Worm (Caenorhabditis elegans) whole organism, L1 larva: ENCODE data around the gene rab-1.

Source experiments
- C04F5.9 ChIP-seq: sonication (generic microtip); optimal IDR thresholded peaks from 2 replicates; lab custom pipeline; 2016; ENCODE audit warnings: missing genetic modification characterization, missing compliant biosample characterization
- C16A3.4 ChIP-seq: fragments of 150-350 bp; optimal IDR thresholded peaks from 2 replicates; lab custom pipeline; 2014; ENCODE audit warnings: missing biosample characterization, missing genetic modification characterization
- alr-1 ChIP-seq: fragments of 200-800 bp; sonication (Bioruptor generic); optimal IDR thresholded peaks from 2 replicates; lab custom pipeline; 2018; ENCODE audit warnings: borderline replicate concordance, mild to moderate bottlenecking, missing genetic modification characterization, missing compliant biosample characterization
- ama-1 ChIP-seq: fragments of 150-350 bp; optimal IDR thresholded peaks from 2 replicates; lab custom pipeline; 2014
- ceh-82 ChIP-seq, 3 experiments: fragments of 150-350 bp in 1 of 3; sonication (generic microtip) in 2 of 3; optimal IDR thresholded peaks; 2 replicates each; lab custom pipeline; 2014 to 2017; ENCODE audit warnings: missing biosample characterization in 3 of 3, missing genetic modification characterization in 3 of 3
- dpl-1 ChIP-seq, 3 experiments: fragments of 150-350 bp in 2 of 3; sonication (generic microtip) in 1 of 3; optimal IDR thresholded peaks; 2 replicates each; lab custom pipeline; 2014 to 2017; ENCODE audit warnings: missing biosample characterization in 3 of 3, missing genetic modification characterization in 3 of 3, missing genetic modification reagents in 3 of 3
- efl-1 ChIP-seq, 4 experiments: fragments of 150-350 bp; optimal IDR thresholded peaks in 3 of 4; peaks in 1 of 4; 1 replicate in 1 of 4; 2 replicates in 3 of 4; lab custom pipeline; 2014; ENCODE audit warnings: missing biosample characterization in 2 of 4, missing genetic modification characterization in 2 of 4, missing genetic modification reagents in 2 of 4
- efl-3 ChIP-seq: fragments of 200-800 bp; sonication (Bioruptor generic); optimal IDR thresholded peaks from 2 replicates; lab custom pipeline; 2018; ENCODE audit warnings: mild to moderate bottlenecking, missing genetic modification characterization, missing compliant biosample characterization
- egl-27 ChIP-seq, 2 experiments: fragments of 150-350 bp in 1 of 2; sonication (generic microtip); optimal IDR thresholded peaks; 3 replicates each; lab custom pipeline; 2017 to 2018; ENCODE audit warnings: missing biosample characterization in 2 of 2, missing genetic modification characterization in 2 of 2, missing genetic modification reagents in 2 of 2
- elt-2 ChIP-seq: sonication (generic microtip); optimal IDR thresholded peaks from 2 replicates; lab custom pipeline; 2016; ENCODE audit warnings: missing genetic modification characterization, mild to moderate bottlenecking, inconsistent platforms, missing compliant biosample characterization, missing genetic modification reagents
- fkh-8 ChIP-seq: sonication (generic microtip); optimal IDR thresholded peaks from 2 replicates; lab custom pipeline; 2016; ENCODE audit warnings: mild to moderate bottlenecking, missing genetic modification characterization, missing compliant biosample characterization
- fos-1 ChIP-seq: fragments of 150-350 bp; optimal IDR thresholded peaks from 2 replicates; lab custom pipeline; 2014; ENCODE audit warnings: missing biosample characterization, missing genetic modification characterization
- grh-1 ChIP-seq: fragments of 200-800 bp; sonication (Bioruptor generic); IDR thresholded peaks from 2 replicates; pipeline ENCODE4 v1.3.6; 2022; ENCODE audit warnings: missing genetic modification reagents, missing genetic modification characterization, missing compliant biosample characterization
- hpl-2 ChIP-seq: fragments of 150-350 bp; optimal IDR thresholded peaks from 2 replicates; lab custom pipeline; 2014; ENCODE audit warnings: missing biosample characterization, missing genetic modification reagents, missing genetic modification characterization
- irx-1 ChIP-seq: sonication (generic microtip); optimal IDR thresholded peaks from 2 replicates; lab custom pipeline; 2016; ENCODE audit warnings: missing genetic modification characterization, missing compliant biosample characterization
- lin-14 ChIP-seq: fragments of 200-800 bp; sonication (Bioruptor generic); optimal IDR thresholded peaks from 2 replicates; lab custom pipeline; 2018; ENCODE audit warnings: mild to moderate bottlenecking, missing genetic modification characterization, moderate library complexity, missing compliant biosample characterization
- lir-3 ChIP-seq: sonication (generic microtip); optimal IDR thresholded peaks from 2 replicates; lab custom pipeline; 2016; ENCODE audit warnings: mild to moderate bottlenecking, missing genetic modification characterization, moderate library complexity, missing compliant biosample characterization; ENCODE audit not compliant: poor library complexity
- lsy-2 ChIP-seq, 2 experiments: fragments of 150-350 bp; optimal IDR thresholded peaks; 2 replicates each; lab custom pipeline; 2014; ENCODE audit warnings: missing biosample characterization in 2 of 2, missing genetic modification characterization in 2 of 2
- mab-9 ChIP-seq: fragments of 200-800 bp; sonication (Bioruptor generic); IDR thresholded peaks from 2 replicates; pipeline ENCODE4 v1.3.6; 2022; ENCODE audit warnings: missing genetic modification reagents, missing genetic modification characterization, missing compliant biosample characterization
- mdl-1 ChIP-seq, 2 experiments: fragments of 150-350 bp; optimal IDR thresholded peaks; 2 replicates each; lab custom pipeline; 2014 to 2017; ENCODE audit warnings: missing biosample characterization in 2 of 2, missing genetic modification characterization in 2 of 2, inconsistent platforms in 1 of 2
- mef-2 ChIP-seq: fragments of 150-350 bp; optimal IDR thresholded peaks from 2 replicates; lab custom pipeline; 2014; ENCODE audit warnings: missing biosample characterization, missing genetic modification characterization
- mep-1 ChIP-seq: fragments of 150-350 bp; optimal IDR thresholded peaks from 2 replicates; lab custom pipeline; 2014; ENCODE audit warnings: missing biosample characterization, missing genetic modification characterization
- nhr-12 ChIP-seq: sonication (generic microtip); optimal IDR thresholded peaks from 2 replicates; lab custom pipeline; 2017; ENCODE audit warnings: missing biosample characterization, missing genetic modification characterization
- nhr-19 ChIP-seq: fragments of 200-800 bp; sonication (Bioruptor generic); conservative IDR thresholded peaks from 2 replicates; pipeline ENCODE4 v1.3.6; 2022; ENCODE audit warnings: missing genetic modification characterization, missing compliant biosample characterization
- nhr-71 ChIP-seq: sonication (generic microtip); optimal IDR thresholded peaks from 2 replicates; lab custom pipeline; 2016; ENCODE audit warnings: mild to moderate bottlenecking, missing genetic modification characterization, moderate library complexity, missing compliant biosample characterization
- nhr-84 ChIP-seq: sonication (generic microtip); optimal IDR thresholded peaks from 2 replicates; lab custom pipeline; 2017; ENCODE audit warnings: missing biosample characterization, missing genetic modification characterization
- nhr-85 ChIP-seq: sonication (generic microtip); peaks from one replicate; lab custom pipeline; 2016; ENCODE audit warnings: missing genetic modification characterization, inconsistent platforms, missing compliant biosample characterization
- nhr-90 ChIP-seq: sonication (generic microtip); optimal IDR thresholded peaks from 2 replicates; lab custom pipeline; 2016; ENCODE audit warnings: mild to moderate bottlenecking, missing genetic modification characterization, missing compliant biosample characterization; ENCODE audit not compliant: poor library complexity
- pqm-1 ChIP-seq: sonication (generic microtip); optimal IDR thresholded peaks from 3 replicates; lab custom pipeline; 2017; ENCODE audit warnings: missing biosample characterization, missing genetic modification characterization
- rnt-1 ChIP-seq: sonication (generic microtip); optimal IDR thresholded peaks from 2 replicates; lab custom pipeline; 2016; ENCODE audit warnings: mild to moderate bottlenecking, missing genetic modification characterization, moderate library complexity, missing compliant biosample characterization
- sox-4 ChIP-seq: sonication (generic microtip); optimal IDR thresholded peaks from 2 replicates; lab custom pipeline; 2016; ENCODE audit warnings: missing genetic modification characterization, missing compliant biosample characterization
- sptf-1 ChIP-seq: fragments of 150-350 bp; optimal IDR thresholded peaks from 2 replicates; lab custom pipeline; 2014; ENCODE audit warnings: missing biosample characterization, missing genetic modification characterization
- swsn-7 ChIP-seq: sonication (generic microtip); optimal IDR thresholded peaks from 2 replicates; lab custom pipeline; 2016; ENCODE audit warnings: missing genetic modification characterization, missing compliant biosample characterization
- tlp-1 ChIP-seq: fragments of 150-350 bp; optimal IDR thresholded peaks from 2 replicates; lab custom pipeline; 2014; ENCODE audit warnings: missing biosample characterization, missing genetic modification characterization
- vab-15 ChIP-seq: sonication (generic microtip); optimal IDR thresholded peaks from 2 replicates; lab custom pipeline; 2017; ENCODE audit warnings: missing genotype, mild to moderate bottlenecking, missing genetic modification characterization, missing compliant biosample characterization
- xbp-1 ChIP-seq: sonication (generic microtip); optimal IDR thresholded peaks from 2 replicates; lab custom pipeline; 2016; ENCODE audit warnings: missing genetic modification characterization, missing compliant biosample characterization

The rab-1 gene

ce11 chrV:1243011-1243410 is 20.8 kb downstream of the rab-1 start:
- TF ChIP-seq swsn-7 (tag; lab: Kevin White, UChicago), result no peak
- no peak for TF ChIP-seq sptf-1 (tag; lab: Kevin White, UChicago)
- TF ChIP-seq lin-14 (GFP tag; lab: Kevin White, UChicago), result peak; percentile 92
- TF ChIP-seq rnt-1 (tag; lab: Kevin White, UChicago), result peak; percentile 39
- peak; percentile 5 for TF ChIP-seq mep-1 (tag; lab: Kevin White, UChicago)
- TF ChIP-seq nhr-71 (tag; lab: Kevin White, UChicago), result peak; percentile 41

DNA sequence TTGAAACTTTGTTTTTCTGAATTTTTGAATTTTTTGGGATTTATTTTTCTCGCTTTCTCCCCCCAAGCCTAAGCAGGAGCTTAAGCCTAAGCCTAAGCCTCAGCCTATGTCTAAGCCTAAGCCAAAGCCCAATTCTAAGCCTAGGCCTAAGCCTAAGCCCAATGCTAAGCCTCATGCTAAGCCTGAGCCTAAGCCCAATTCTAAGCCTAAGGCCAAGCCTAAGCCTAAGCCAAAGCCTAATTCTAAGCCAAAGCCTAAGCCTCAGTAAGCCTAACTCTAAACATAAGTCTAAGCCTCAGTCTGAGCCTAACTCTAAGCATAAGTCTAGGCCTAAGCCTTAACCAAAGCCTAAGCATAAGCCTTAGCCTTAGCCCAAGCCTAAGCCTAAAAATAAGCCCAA is 21.4 kb downstream of the rab-1 start:
- TF ChIP-seq grh-1 (GFP tag; lab: Robert Waterston, UW) (no peak), efl-1 (optimal IDR thresholded peaks at IDR 0.05; lab: Kevin White, UChicago) (no peak), efl-1 (GFP tag; optimal IDR thresholded peaks at IDR 0.05 in 1 of 2; lab: Kevin White, UChicago) (no peak)
- TF ChIP-seq, all 84 proteins: peak for 0

- TF ChIP-seq lin-14 (GFP tag; lab: Kevin White, UChicago) (peak; percentile 27), nhr-85 (tag; lab: Kevin White, UChicago) (peak; percentile 10), efl-1 (optimal IDR thresholded peaks at IDR 0.05; lab: Kevin White, UChicago) (no peak), efl-1 (GFP tag; optimal IDR thresholded peaks at IDR 0.05 in 1 of 2; lab: Kevin White, UChicago) (peak in 1 of 2 experiments; percentile 73), hpl-2 (GFP tag; lab: Kevin White, UChicago) (no peak)
Measured at ce11 chrV:1236333-1237068, 27.3 kb downstream of the rab-1 start.

ce11 chrV:1235355-1235754 is 28.4 kb downstream of the rab-1 start, which contains the start of gene madd-2:
madd-2 (minus strand) TSS chrV:1235455.
- TF ChIP-seq dpl-1 (GFP tag; optimal IDR thresholded peaks at IDR 0.05; lab: Kevin White, UChicago) (no peak), pqm-1 (tag; lab: Kevin White, UChicago) (no peak), vab-15 (tag; lab: Kevin White, UChicago) (no peak), nhr-85 (tag; lab: Kevin White, UChicago) (peak; percentile 11), ama-1 (lab: Kevin White, UChicago) (no peak)

ce11 chrV:1232574-1232973 is 31.2 kb downstream of the rab-1 start:
- TF ChIP-seq lin-14 (GFP tag; lab: Kevin White, UChicago) (no peak), xbp-1 (no peak), nhr-85 (tag; lab: Kevin White, UChicago) (peak; percentile 29)

DNA sequence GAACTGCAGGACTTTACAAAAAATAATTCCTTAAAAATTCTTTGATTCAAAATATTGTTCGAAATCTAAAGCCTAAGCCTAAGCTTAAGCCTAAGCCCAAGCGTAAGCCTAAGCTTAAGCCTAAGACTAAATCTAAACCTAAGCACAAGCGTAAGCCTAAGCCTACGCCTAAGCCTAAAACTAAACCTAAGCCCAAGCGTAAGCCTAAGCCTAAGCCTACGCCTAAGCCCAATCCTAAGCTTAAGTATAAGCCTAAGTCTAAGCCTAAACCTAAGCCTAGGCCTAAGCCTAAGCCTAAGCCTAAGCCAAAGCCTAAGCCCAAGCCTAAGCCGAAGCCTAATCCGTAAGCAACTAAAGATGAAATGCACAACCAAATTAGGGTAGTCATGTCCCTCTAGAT is 33.2 kb downstream of the rab-1 start:
- TF ChIP-seq egl-27 (tag; optimal IDR thresholded peaks at IDR 0.05; lab: Kevin White, UChicago), result no peak
- TF ChIP-seq irx-1 (tag; lab: Kevin White, UChicago), result no peak
- TF ChIP-seq nhr-12 (tag; lab: Kevin White, UChicago), result no peak
- TF ChIP-seq lir-3, result no peak
- TF ChIP-seq nhr-19 (GFP tag; lab: Robert Waterston, UW), result no peak
- no peak for TF ChIP-seq mef-2 (tag; lab: Kevin White, UChicago)
- TF ChIP-seq tlp-1 (tag; lab: Kevin White, UChicago), result no peak
- TF ChIP-seq vab-15 (tag; lab: Kevin White, UChicago), result no peak
- TF ChIP-seq sox-4, result no peak
- TF ChIP-seq C16A3.4 (tag; lab: Kevin White, UChicago), result no peak

- no peak for TF ChIP-seq alr-1 (tag; lab: Kevin White, UChicago)
- no peak for TF ChIP-seq vab-15 (tag; lab: Kevin White, UChicago)
- no peak for TF ChIP-seq xbp-1
- no peak for TF ChIP-seq ceh-82 (tag; optimal IDR thresholded peaks at IDR 0.05; lab: Kevin White, UChicago)
- TF ChIP-seq mdl-1 (tag; optimal IDR thresholded peaks at IDR 0.05; lab: Kevin White, UChicago), result peak in 1 of 2 experiments; percentile 27
- no peak for TF ChIP-seq grh-1 (GFP tag; lab: Robert Waterston, UW)
- TF ChIP-seq nhr-90 (tag; lab: Kevin White, UChicago), result no peak
- peak; percentile 53 for TF ChIP-seq nhr-71 (tag; lab: Kevin White, UChicago)
- peak in 1 of 2 experiments; percentile 36 for TF ChIP-seq lsy-2 (tag; optimal IDR thresholded peaks at IDR 0.05; lab: Kevin White, UChicago)
- no peak for TF ChIP-seq C04F5.9
- no peak for TF ChIP-seq mef-2 (tag; lab: Kevin White, UChicago)
- no peak for TF ChIP-seq mab-9 (GFP tag; lab: Robert Waterston, UW)
- no peak for TF ChIP-seq elt-2 (tag; lab: Kevin White, UChicago)
- TF ChIP-seq egl-27 (tag; optimal IDR thresholded peaks at IDR 0.05; lab: Kevin White, UChicago), result no peak
- TF ChIP-seq nhr-84 (tag; lab: Kevin White, UChicago), result no peak
- TF ChIP-seq efl-3, result no peak
- no peak for TF ChIP-seq fkh-8 (tag; lab: Kevin White, UChicago)
- no peak for TF ChIP-seq fos-1 (tag; lab: Kevin White, UChicago)
Measured at ce11 chrV:1228884-1229662, 34.7 kb downstream of the rab-1 start.
